Fruit fly (Drosophila melanogaster) whole organism, embryonic: Measurements from ENCODE around the gene CG7627.

Experiments
- Ada2b ChIP-seq: fragments of 200-800 bp; sonication (Bioruptor generic); IDR thresholded peaks from 2 replicates; pipeline ENCODE4 v1.3.6; 2022; ENCODE audit warnings: missing biosample characterization, missing genetic modification characterization
- Adf1 ChIP-seq: fragments of 200-800 bp; sonication (Bioruptor generic); IDR thresholded peaks from 2 replicates; pipeline ENCODE4 v1.3.6; 2022; ENCODE audit warnings: missing biosample characterization, missing genetic modification characterization
- Bteb2 ChIP-seq: fragments of 200-800 bp; sonication (Bioruptor generic); optimal IDR thresholded peaks from 2 replicates; lab custom pipeline; 2016; ENCODE audit warnings: missing biosample characterization, missing genetic modification characterization
- CG10267 ChIP-seq: fragments of 200-800 bp; sonication (Bioruptor generic); optimal IDR thresholded peaks from 2 replicates; lab custom pipeline; 2018; ENCODE audit warnings: missing biosample characterization, mild to moderate bottlenecking, missing genetic modification characterization, moderate library complexity
- CG13287 ChIP-seq: fragments of 200-800 bp; sonication (Bioruptor generic); IDR thresholded peaks from 2 replicates; pipeline ENCODE4 v1.3.6; 2022; ENCODE audit warnings: missing biosample characterization, missing genetic modification characterization; ENCODE audit not compliant: partially characterized antibody
- CG14860 ChIP-seq: fragments of 200-800 bp; sonication (Bioruptor generic); IDR thresholded peaks from 3 replicates; pipeline ENCODE4 v1.3.6; 2022; ENCODE audit warnings: missing biosample characterization, missing genetic modification characterization; ENCODE audit not compliant: partially characterized antibody
- CG17361 ChIP-seq: fragments of 200-800 bp; sonication (Bioruptor generic); IDR thresholded peaks from 3 replicates; pipeline ENCODE4 v1.3.6; 2022; ENCODE audit warnings: missing biosample characterization, missing genetic modification characterization
- CG18764 ChIP-seq: fragments of 200-800 bp; sonication (Bioruptor generic); optimal IDR thresholded peaks from 3 replicates; lab custom pipeline; 2016; ENCODE audit warnings: missing biosample characterization, missing genetic modification characterization
- CG30431 ChIP-seq: fragments of 200-800 bp; sonication (Bioruptor generic); optimal IDR thresholded peaks from 2 replicates; lab custom pipeline; 2017; ENCODE audit warnings: missing biosample characterization, missing genetic modification characterization
- CG33213 ChIP-seq: fragments of 200-800 bp; sonication (Bioruptor generic); optimal IDR thresholded peaks from 3 replicates; lab custom pipeline; 2016; ENCODE audit warnings: missing biosample characterization, missing genetic modification characterization
- CG34376 ChIP-seq: fragments of 200-800 bp; sonication (Bioruptor generic); optimal IDR thresholded peaks from 2 replicates; lab custom pipeline; 2018; ENCODE audit warnings: missing biosample characterization, mild to moderate bottlenecking, missing genetic modification characterization
- CG4730 ChIP-seq: fragments of 200-800 bp; sonication (Bioruptor generic); IDR thresholded peaks from 2 replicates; pipeline ENCODE4 v1.3.6; 2022; ENCODE audit warnings: missing biosample characterization, missing genetic modification characterization
- CG5245 ChIP-seq: fragments of 200-800 bp; sonication (Bioruptor generic); optimal IDR thresholded peaks from 3 replicates; lab custom pipeline; 2016; ENCODE audit warnings: missing biosample characterization, missing genetic modification characterization
- CG6254 ChIP-seq: fragments of 200-800 bp; sonication (Bioruptor generic); optimal IDR thresholded peaks from 3 replicates; lab custom pipeline; 2017; ENCODE audit warnings: mild to moderate bottlenecking, missing biosample characterization, missing genetic modification reagents, missing genetic modification characterization
- CG6689 ChIP-seq: fragments of 200-800 bp; sonication (Bioruptor generic); IDR thresholded peaks from 2 replicates; pipeline ENCODE4 v1.3.6; 2022; ENCODE audit warnings: missing biosample characterization, missing genetic modification characterization
- CG7786 ChIP-seq: fragments of 200-800 bp; sonication (Bioruptor generic); optimal IDR thresholded peaks from 2 replicates; lab custom pipeline; 2016; ENCODE audit warnings: missing biosample characterization, missing genetic modification characterization
- CG7928 ChIP-seq: fragments of 200-800 bp; sonication (Bioruptor generic); optimal IDR thresholded peaks from 2 replicates; lab custom pipeline; 2017; ENCODE audit warnings: missing biosample characterization, mild to moderate bottlenecking, missing genetic modification characterization
- Deaf1 ChIP-seq: fragments of 200-800 bp; optimal IDR thresholded peaks from 3 replicates; lab custom pipeline; 2019; ENCODE audit warnings: missing biosample characterization, mild to moderate bottlenecking, missing genetic modification characterization, moderate library complexity
- Dll ChIP-seq: fragments of 200-800 bp; sonication (Bioruptor generic); IDR thresholded peaks from 4 replicates; pipeline ENCODE4 v1.3.6; 2022; ENCODE audit warnings: missing biosample characterization, missing genetic modification characterization; ENCODE audit not compliant: partially characterized antibody
- Fer2 ChIP-seq: fragments of 200-800 bp; sonication (Bioruptor generic); optimal IDR thresholded peaks from 2 replicates; lab custom pipeline; 2018; ENCODE audit warnings: missing biosample characterization, mild to moderate bottlenecking, missing genetic modification characterization, moderate library complexity
- Med ChIP-seq: fragments of 200-800 bp; sonication (Bioruptor generic); peaks from one replicate; lab custom pipeline; 2016; ENCODE audit warnings: missing biosample characterization, missing genetic modification characterization, mild to moderate bottlenecking, inconsistent platforms, moderate library complexity
- Meics ChIP-seq: fragments of 200-800 bp; sonication (Bioruptor generic); optimal IDR thresholded peaks from 2 replicates; lab custom pipeline; 2017; ENCODE audit warnings: missing biosample characterization, mild to moderate bottlenecking, missing genetic modification characterization
- Pdp1 ChIP-seq, 2 experiments: fragments of 200-800 bp; sonication (Bioruptor generic); optimal IDR thresholded peaks; 3 replicates each; lab custom pipeline; 2016; ENCODE audit warnings: missing biosample characterization in 2 of 2, missing genetic modification characterization in 2 of 2, mild to moderate bottlenecking in 1 of 2, moderate library complexity in 1 of 2
- Poxn ChIP-seq: fragments of 200-800 bp; sonication (Bioruptor generic); IDR thresholded peaks from 2 replicates; pipeline ENCODE4 v1.3.6; 2022; ENCODE audit warnings: missing biosample characterization, missing genetic modification characterization
- TFAM ChIP-seq: fragments of 200-800 bp; sonication (Bioruptor generic); optimal IDR thresholded peaks from 2 replicates; lab custom pipeline; 2017; ENCODE audit warnings: missing biosample characterization, missing genetic modification characterization, inconsistent platforms
- Trl ChIP-seq, 3 experiments: fragments of >200 bp in 2 of 3; fragments of 200-800 bp in 1 of 3; sonication (Bioruptor generic) in 1 of 3; optimal IDR thresholded peaks; 2 replicates in 1 of 3; 3 replicates in 2 of 3; lab custom pipeline; 2016 to 2017; ENCODE audit warnings: missing biosample characterization in 1 of 3, missing genetic modification characterization in 1 of 3
- YL-1 ChIP-seq: fragments of 200-800 bp; sonication (Bioruptor generic); optimal IDR thresholded peaks from 3 replicates; lab custom pipeline; 2017; ENCODE audit warnings: missing biosample characterization, mild to moderate bottlenecking, missing genetic modification characterization
- aop ChIP-seq: fragments of 200-800 bp; sonication (Bioruptor generic); IDR thresholded peaks from 2 replicates; pipeline ENCODE4 v1.3.6; 2022; ENCODE audit warnings: missing biosample characterization, missing genetic modification characterization
- ara ChIP-seq: fragments of 200-800 bp; sonication (Bioruptor generic); IDR thresholded peaks from 2 replicates; pipeline ENCODE4 v1.3.6; 2022; ENCODE audit warnings: missing biosample characterization, missing genetic modification characterization
- ash1 ChIP-seq: fragments of 200-800 bp; sonication (Bioruptor generic); optimal IDR thresholded peaks from 2 replicates; lab custom pipeline; 2018; ENCODE audit warnings: missing biosample characterization, mild to moderate bottlenecking, missing genetic modification characterization
- chinmo ChIP-seq: fragments of 200-800 bp; sonication (Bioruptor generic); IDR thresholded peaks from 4 replicates; pipeline ENCODE4 v1.3.6; 2022; ENCODE audit warnings: missing biosample characterization, missing genetic modification characterization; ENCODE audit not compliant: partially characterized antibody
- dan ChIP-seq: fragments of 200-800 bp; sonication (Bioruptor generic); IDR thresholded peaks from 2 replicates; pipeline ENCODE4 v1.3.6; 2022; ENCODE audit warnings: missing biosample characterization, missing genetic modification characterization
- fd102C ChIP-seq: fragments of 200-800 bp; sonication (Bioruptor generic); optimal IDR thresholded peaks from 2 replicates; lab custom pipeline; 2018; ENCODE audit warnings: missing biosample characterization, mild to moderate bottlenecking, missing genetic modification characterization, moderate library complexity
- fru ChIP-seq: fragments of >200 bp; optimal IDR thresholded peaks from 2 replicates; lab custom pipeline; 2017
- gem ChIP-seq: fragments of 200-800 bp; sonication (Bioruptor generic); optimal IDR thresholded peaks from 2 replicates; lab custom pipeline; 2019; ENCODE audit warnings: missing biosample characterization, mild to moderate bottlenecking, missing genetic modification characterization, moderate library complexity
- mld ChIP-seq: fragments of 200-800 bp; sonication (Bioruptor generic); IDR thresholded peaks from 3 replicates; pipeline ENCODE4 v1.3.6; 2022; ENCODE audit warnings: missing biosample characterization, missing genetic modification characterization; ENCODE audit not compliant: partially characterized antibody
- psq ChIP-seq: fragments of 200-800 bp; sonication (Bioruptor generic); optimal IDR thresholded peaks from 2 replicates; lab custom pipeline; 2017; ENCODE audit warnings: missing biosample characterization, missing genetic modification characterization
- salm ChIP-seq: fragments of 200-800 bp; sonication (Bioruptor generic); optimal IDR thresholded peaks from 2 replicates; lab custom pipeline; 2018; ENCODE audit warnings: missing biosample characterization, mild to moderate bottlenecking, missing genetic modification characterization
- shn ChIP-seq: fragments of 200-800 bp; sonication (Bioruptor generic); optimal IDR thresholded peaks from 3 replicates; lab custom pipeline; 2016; ENCODE audit warnings: missing biosample characterization, missing genetic modification characterization
- slbo ChIP-seq: fragments of 200-800 bp; sonication (Bioruptor generic); IDR thresholded peaks from 2 replicates; pipeline ENCODE4 v1.3.6; 2022; ENCODE audit warnings: missing biosample characterization, missing genetic modification characterization
- sug ChIP-seq: fragments of 200-800 bp; optimal IDR thresholded peaks from 2 replicates; lab custom pipeline; 2019; ENCODE audit warnings: missing biosample characterization, mild to moderate bottlenecking, missing genetic modification characterization, moderate library complexity
- tio ChIP-seq: fragments of 200-800 bp; sonication (Bioruptor generic); optimal IDR thresholded peaks from 2 replicates; lab custom pipeline; 2017; ENCODE audit warnings: missing biosample characterization, missing genetic modification characterization, inconsistent platforms
- tll ChIP-seq, 2 experiments: fragments of 200-800 bp in 1 of 2; fragments of >200 bp in 1 of 2; sonication (Bioruptor generic) in 1 of 2; optimal IDR thresholded peaks; 2 replicates each; lab custom pipeline; 2017 to 2019; ENCODE audit warnings: missing biosample characterization in 2 of 2, missing genetic modification characterization in 2 of 2, mild to moderate bottlenecking in 1 of 2, moderate library complexity in 1 of 2
- unc-4 ChIP-seq: fragments of 200-800 bp; sonication (Bioruptor generic); IDR thresholded peaks from 2 replicates; pipeline ENCODE4 v1.3.6; 2022; ENCODE audit warnings: missing biosample characterization, missing genetic modification characterization; ENCODE audit not compliant: partially characterized antibody
- zen2 ChIP-seq: fragments of 200-800 bp; sonication (Bioruptor generic); IDR thresholded peaks from 3 replicates; pipeline ENCODE4 v1.3.6; 2022; ENCODE audit warnings: missing biosample characterization, missing genetic modification characterization; ENCODE audit not compliant: partially characterized antibody
- zf30C ChIP-seq: fragments of 200-800 bp; sonication (Bioruptor generic); optimal IDR thresholded peaks from 3 replicates; lab custom pipeline; 2018; ENCODE audit warnings: missing biosample characterization, mild to moderate bottlenecking, missing genetic modification characterization
- zfh2 ChIP-seq: fragments of 200-800 bp; sonication (Bioruptor generic); optimal IDR thresholded peaks from 2 replicates; lab custom pipeline; 2016; ENCODE audit warnings: missing biosample characterization, missing genetic modification characterization

Gene CG7627

DNA sequence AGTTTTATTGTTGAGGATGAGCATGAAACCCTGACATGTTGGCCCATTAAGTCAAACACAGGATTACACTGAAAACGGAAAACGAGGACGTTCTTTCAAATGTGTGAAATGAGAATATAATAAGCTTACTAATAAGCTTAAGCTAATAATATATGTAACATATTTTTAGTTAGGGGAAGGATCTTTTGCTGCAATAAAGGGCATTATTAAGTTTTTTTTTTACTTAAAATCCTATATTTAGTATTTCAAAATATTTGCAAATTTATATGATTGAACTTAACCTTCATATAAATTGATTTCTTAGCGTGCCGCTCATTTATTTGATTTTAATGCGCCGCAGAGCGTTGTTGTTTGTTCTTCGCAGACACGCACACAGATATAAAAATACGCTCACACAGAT lies 29.1 kb downstream of the CG7627 start (continued):
- TF ChIP-seq tio, result no peak
- no peak for TF ChIP-seq CG7928 (GFP tag; lab: Kevin White, UChicago)
- no peak for TF ChIP-seq CG4730
- no peak for TF ChIP-seq aop (GFP tag; lab: Robert Waterston, UW)
- TF ChIP-seq Bteb2 (GFP tag; lab: Kevin White, UChicago), result no peak
- TF ChIP-seq, all 482 proteins: peak for 31

DNA sequence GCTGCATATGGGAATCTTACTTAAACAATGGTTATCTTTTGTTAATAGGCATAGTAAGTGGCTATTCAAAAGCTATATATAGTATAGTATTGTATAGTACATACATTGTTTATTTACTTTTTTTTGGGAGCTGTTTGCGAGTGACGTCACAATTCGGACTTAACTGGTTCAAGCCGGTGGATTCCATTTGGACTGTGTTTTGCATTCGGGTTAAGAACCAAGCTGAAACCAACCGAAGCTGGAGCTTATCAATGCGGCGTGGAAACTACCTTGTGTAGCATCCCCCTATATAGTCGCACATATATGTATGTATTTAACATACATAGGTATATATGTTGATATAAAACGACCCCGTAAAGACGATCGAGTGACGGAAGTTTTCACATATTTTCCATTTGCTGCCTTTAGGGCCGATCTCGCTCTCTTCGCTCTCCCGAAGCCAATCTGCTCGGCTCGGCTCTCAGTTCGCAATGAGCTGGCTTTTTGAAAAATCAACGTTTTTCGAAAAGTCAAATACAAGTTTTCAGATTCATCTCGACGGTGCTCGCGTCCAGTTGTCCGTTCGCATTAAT lies 33.7 kb downstream of the CG7627 start:
- TF ChIP-seq CG7786 (GFP tag; lab: Kevin White, UChicago) (no peak), Ada2b (no peak), ash1 (GFP tag; lab: Kevin White, UChicago) (no peak), CG17361 (GFP tag; lab: Robert Waterston, UW) (no peak), dan (no peak), YL-1 (GFP tag; lab: Kevin White, UChicago) (no peak), CG34376 (GFP tag; lab: Kevin White, UChicago) (peak; percentile 72), Trl (optimal IDR thresholded peaks at IDR 0.05; lab: Kevin White, UChicago) (peak; percentile 34 to 47), Trl (GFP tag; optimal IDR thresholded peaks at IDR 0.05; lab: Kevin White, UChicago) (no peak), chinmo (GFP tag; lab: Robert Waterston, UW) (peak; percentile 93), gem (peak; percentile 51), fd102C (GFP tag; lab: Kevin White, UChicago) (no peak), Poxn (GFP tag; lab: Robert Waterston, UW) (no peak), CG18764 (GFP tag; lab: Kevin White, UChicago) (no peak), mld (GFP tag; lab: Robert Waterston, UW) (no peak), CG13287 (peak; percentile 24; the same call in 1 of the 2 replicates), CG30431 (GFP tag; lab: Kevin White, UChicago) (no peak), zen2 (GFP tag; lab: Robert Waterston, UW) (no peak), unc-4 (GFP tag; lab: Robert Waterston, UW) (no peak), CG6254 (GFP tag; lab: Kevin White, UChicago) (no peak), tll (GFP tag; optimal IDR thresholded peaks at IDR 0.05; lab: Kevin White, UChicago) (no peak), Adf1 (GFP tag; lab: Robert Waterston, UW) (no peak), zf30C (GFP tag; lab: Kevin White, UChicago) (no peak), Dll (GFP tag; lab: Robert Waterston, UW) (no peak), fru (lab: Kevin White, UChicago) (no peak), CG14860 (no peak), CG33213 (no peak), Fer2 (tag; lab: Kevin White, UChicago) (no peak), Med (GFP tag; lab: Kevin White, UChicago) (peak; percentile 13), Deaf1 (tag; lab: Kevin White, UChicago) (peak; percentile 56)

DNA sequence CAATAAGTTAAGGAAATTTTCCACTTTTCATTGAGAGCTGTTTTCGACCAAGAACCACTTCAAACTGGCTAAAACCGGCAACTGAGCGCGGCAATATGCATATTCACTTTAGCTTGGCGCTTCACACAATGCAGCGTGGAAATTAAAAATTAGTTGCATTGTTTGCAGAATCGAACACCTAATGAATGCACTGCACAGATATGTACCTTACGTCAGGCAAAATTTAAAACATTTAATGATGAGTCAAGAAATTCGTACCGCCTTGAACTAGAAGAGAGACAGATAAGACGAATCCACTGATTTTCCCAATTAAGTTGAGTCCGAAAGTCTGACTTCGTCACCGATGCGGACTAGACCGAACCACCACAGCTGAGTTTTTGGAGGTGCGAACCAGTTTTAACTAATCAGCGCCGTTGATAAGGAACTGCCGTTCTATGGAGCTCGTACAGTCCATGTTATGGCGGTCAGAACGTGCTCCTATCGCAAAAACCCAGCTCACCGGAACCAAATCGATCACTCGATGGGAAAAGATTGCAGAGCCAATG lies 34.4 kb downstream of the CG7627 start:
- peak; percentile 54 for TF ChIP-seq Meics (GFP tag; lab: Kevin White, UChicago)
- no peak for TF ChIP-seq slbo (GFP tag; lab: Robert Waterston, UW)
- TF ChIP-seq sug (tag; lab: Kevin White, UChicago), result peak; percentile 13
- TF ChIP-seq CG13287, result no peak
- peak; percentile 64 for TF ChIP-seq CG34376 (GFP tag; lab: Kevin White, UChicago)
- TF ChIP-seq gem, result peak; percentile 61
- no peak for TF ChIP-seq ash1 (GFP tag; lab: Kevin White, UChicago)
- peak; percentile 71; the same call in 2 of the 4 replicates for TF ChIP-seq chinmo (GFP tag; lab: Robert Waterston, UW)
- TF ChIP-seq ara (GFP tag; lab: Robert Waterston, UW), result no peak
- no peak for TF ChIP-seq salm
- TF ChIP-seq shn (GFP tag; lab: Kevin White, UChicago), result no peak
- TF ChIP-seq CG5245 (GFP tag; lab: Kevin White, UChicago), result no peak
- TF ChIP-seq TFAM (GFP tag; lab: Kevin White, UChicago), result no peak
- TF ChIP-seq psq (GFP tag; lab: Kevin White, UChicago), result no peak
- TF ChIP-seq CG10267, result no peak
- no peak for TF ChIP-seq CG6689
- no peak for TF ChIP-seq zfh2
- peak in 1 of 2 experiments; percentile 51 for TF ChIP-seq Pdp1 (GFP tag; optimal IDR thresholded peaks at IDR 0.05; lab: Kevin White, UChicago)
